Fruit fly (Drosophila melanogaster) whole organism, prepupa: ENCODE measurements around the gene CG17786.

Experiments used
- Blimp-1 ChIP-seq: fragments of 200-800 bp; sonication (Bioruptor generic); optimal IDR thresholded peaks from 3 replicates; lab custom pipeline; 2017; ENCODE audit warnings: missing biosample characterization, missing genetic modification characterization, mild to moderate bottlenecking, moderate library complexity, missing genetic modification reagents
- CG10669 ChIP-seq: fragments of 200-800 bp; sonication (Bioruptor generic); optimal IDR thresholded peaks from 3 replicates; lab custom pipeline; 2018; ENCODE audit warnings: missing biosample characterization, mild to moderate bottlenecking, missing genetic modification characterization, moderate library complexity
- CG11294 ChIP-seq: fragments of 200-800 bp; sonication (Bioruptor generic); IDR thresholded peaks from 2 replicates; pipeline ENCODE4 v1.3.6; 2022; ENCODE audit warnings: missing biosample characterization, missing genetic modification characterization
- CG11762 ChIP-seq: fragments of 200-800 bp; sonication (Bioruptor generic); optimal IDR thresholded peaks from 3 replicates; lab custom pipeline; 2016; ENCODE audit warnings: missing biosample characterization, missing genetic modification characterization; ENCODE audit not compliant: insufficient read depth
- CG11902 ChIP-seq: fragments of 200-800 bp; sonication (Bioruptor generic); optimal IDR thresholded peaks from 3 replicates; lab custom pipeline; 2016; ENCODE audit warnings: missing biosample characterization, missing genetic modification characterization
- CG15336 ChIP-seq: fragments of 200-800 bp; sonication (Bioruptor generic); IDR thresholded peaks from 2 replicates; pipeline ENCODE4 v1.3.6; 2022; ENCODE audit warnings: missing biosample characterization, missing genetic modification characterization
- CG1621 ChIP-seq: fragments of 200-800 bp; sonication (Bioruptor generic); optimal IDR thresholded peaks from 3 replicates; lab custom pipeline; 2018; ENCODE audit warnings: missing biosample characterization, mild to moderate bottlenecking, missing genetic modification characterization
- CG16779 ChIP-seq: fragments of 200-800 bp; sonication (Bioruptor generic); optimal IDR thresholded peaks from 3 replicates; lab custom pipeline; 2017; ENCODE audit warnings: missing biosample characterization, mild to moderate bottlenecking, missing genetic modification characterization
- CG3032 ChIP-seq: fragments of 200-800 bp; optimal IDR thresholded peaks from 2 replicates; lab custom pipeline; 2019; ENCODE audit warnings: missing biosample characterization, mild to moderate bottlenecking, missing genetic modification characterization, moderate library complexity
- CG31627 ChIP-seq: fragments of 200-800 bp; sonication (Bioruptor generic); optimal IDR thresholded peaks from 3 replicates; lab custom pipeline; 2016; ENCODE audit warnings: missing biosample characterization, missing genetic modification characterization
- CG32006 ChIP-seq: fragments of 200-800 bp; sonication (Bioruptor generic); optimal IDR thresholded peaks from 3 replicates; lab custom pipeline; 2017; ENCODE audit warnings: missing biosample characterization, mild to moderate bottlenecking, missing genetic modification characterization
- CG34406 ChIP-seq: fragments of 200-800 bp; sonication (Bioruptor generic); optimal IDR thresholded peaks from 3 replicates; lab custom pipeline; 2016; ENCODE audit warnings: missing biosample characterization, missing genetic modification characterization
- CG3919 ChIP-seq: fragments of 200-800 bp; sonication (Bioruptor generic); optimal IDR thresholded peaks from 3 replicates; lab custom pipeline; 2016; ENCODE audit warnings: missing biosample characterization, missing genetic modification characterization
- CG6163 ChIP-seq: fragments of 200-800 bp; sonication (Bioruptor generic); IDR thresholded peaks from 3 replicates; pipeline ENCODE4 v1.3.6; 2022; ENCODE audit warnings: missing biosample characterization, missing genetic modification characterization
- CG6276 ChIP-seq: fragments of 200-800 bp; sonication (Bioruptor generic); optimal IDR thresholded peaks from 2 replicates; lab custom pipeline; 2017; ENCODE audit warnings: missing biosample characterization, mild to moderate bottlenecking, missing genetic modification characterization
- CG6792 ChIP-seq: fragments of 200-800 bp; sonication (Bioruptor generic); optimal IDR thresholded peaks from 3 replicates; lab custom pipeline; 2016; ENCODE audit warnings: missing biosample characterization, missing genetic modification characterization
- CG6808 ChIP-seq: fragments of 200-800 bp; sonication (Bioruptor generic); optimal IDR thresholded peaks from 3 replicates; lab custom pipeline; 2017; ENCODE audit warnings: missing biosample characterization, missing genetic modification characterization, mild to moderate bottlenecking, moderate library complexity, missing genetic modification reagents
- CG6854 ChIP-seq: fragments of 200-800 bp; sonication (Bioruptor generic); optimal IDR thresholded peaks from 2 replicates; lab custom pipeline; 2017; ENCODE audit warnings: missing biosample characterization, mild to moderate bottlenecking, missing genetic modification characterization
- CG7368 ChIP-seq: fragments of 200-800 bp; sonication (Bioruptor generic); optimal IDR thresholded peaks from 3 replicates; lab custom pipeline; 2016; ENCODE audit warnings: missing biosample characterization, missing genetic modification characterization
- CG8119 ChIP-seq: fragments of 200-800 bp; sonication (Bioruptor generic); IDR thresholded peaks from 3 replicates; pipeline ENCODE4 v1.3.6; 2022; ENCODE audit warnings: missing biosample characterization, missing genetic modification characterization
- CG8319 ChIP-seq: fragments of 200-800 bp; sonication (Bioruptor generic); optimal IDR thresholded peaks from 3 replicates; lab custom pipeline; 2016; ENCODE audit warnings: missing biosample characterization, missing genetic modification characterization
- CG8632 ChIP-seq: fragments of 200-800 bp; sonication (Bioruptor generic); optimal IDR thresholded peaks from 3 replicates; lab custom pipeline; 2016; ENCODE audit warnings: missing biosample characterization, missing genetic modification characterization
- CG9139 ChIP-seq: fragments of 200-800 bp; sonication (Bioruptor generic); optimal IDR thresholded peaks from 3 replicates; lab custom pipeline; 2017; ENCODE audit warnings: missing biosample characterization, mild to moderate bottlenecking, missing genetic modification characterization
- Eip75B ChIP-seq: fragments of 200-800 bp; sonication (Bioruptor generic); optimal IDR thresholded peaks from 3 replicates; lab custom pipeline; 2016; ENCODE audit warnings: missing biosample characterization, missing genetic modification characterization
- Eip93F ChIP-seq: fragments of 200-800 bp; sonication (Bioruptor generic); optimal IDR thresholded peaks from 2 replicates; lab custom pipeline; 2016; ENCODE audit warnings: missing biosample characterization, mild to moderate bottlenecking, missing genetic modification characterization
- Ets21C ChIP-seq: fragments of 200-800 bp; sonication (Bioruptor generic); optimal IDR thresholded peaks from 3 replicates; lab custom pipeline; 2016; ENCODE audit warnings: missing biosample characterization, missing genetic modification characterization
- Gug ChIP-seq: fragments of 200-800 bp; sonication (Bioruptor generic); IDR thresholded peaks from 2 replicates; pipeline ENCODE4 v1.3.6; 2022; ENCODE audit warnings: missing biosample characterization, missing genetic modification characterization
- Hr38 ChIP-seq: sonication (Bioruptor generic); optimal IDR thresholded peaks from 2 replicates; lab custom pipeline; 2016; ENCODE audit warnings: missing biosample characterization, missing genetic modification characterization
- Hr39 ChIP-seq: fragments of 200-800 bp; sonication (Bioruptor generic); optimal IDR thresholded peaks from 2 replicates; lab custom pipeline; 2016; ENCODE audit warnings: missing biosample characterization, missing genetic modification characterization
- Met ChIP-seq: fragments of 200-800 bp; sonication (Bioruptor generic); optimal IDR thresholded peaks from 3 replicates; lab custom pipeline; 2016; ENCODE audit warnings: missing biosample characterization, missing genetic modification characterization
- OdsH ChIP-seq: fragments of 200-800 bp; sonication (Bioruptor generic); optimal IDR thresholded peaks from 3 replicates; lab custom pipeline; 2016; ENCODE audit warnings: missing biosample characterization, missing genetic modification characterization
- Smox ChIP-seq: fragments of 200-800 bp; sonication (Bioruptor generic); optimal IDR thresholded peaks from 3 replicates; lab custom pipeline; 2016; ENCODE audit warnings: missing biosample characterization, missing genetic modification characterization
- Sox102F ChIP-seq: fragments of 200-800 bp; sonication (Bioruptor generic); optimal IDR thresholded peaks from 2 replicates; lab custom pipeline; 2016; ENCODE audit warnings: missing biosample characterization, mild to moderate bottlenecking, missing genetic modification characterization
- Sox14 ChIP-seq: fragments of 200-800 bp; sonication (Bioruptor generic); optimal IDR thresholded peaks from 3 replicates; lab custom pipeline; 2016; ENCODE audit warnings: missing biosample characterization, missing genetic modification characterization
- Sox15 ChIP-seq: fragments of 200-800 bp; sonication (Bioruptor generic); optimal IDR thresholded peaks from 3 replicates; lab custom pipeline; 2016; ENCODE audit warnings: missing biosample characterization, missing genetic modification characterization
- achi ChIP-seq: fragments of 200-800 bp; sonication (Bioruptor generic); optimal IDR thresholded peaks from 3 replicates; lab custom pipeline; 2016; ENCODE audit warnings: missing biosample characterization, missing genetic modification characterization
- acj6 ChIP-seq: fragments of 200-800 bp; sonication (Bioruptor generic); optimal IDR thresholded peaks from 3 replicates; lab custom pipeline; 2016; ENCODE audit warnings: missing biosample characterization, missing genetic modification characterization
- dac ChIP-seq: fragments of 200-800 bp; sonication (Bioruptor generic); optimal IDR thresholded peaks from 2 replicates; lab custom pipeline; 2017; ENCODE audit warnings: missing biosample characterization, mild to moderate bottlenecking, missing genetic modification characterization
- dsx ChIP-seq: fragments of 200-800 bp; optimal IDR thresholded peaks from 3 replicates; lab custom pipeline; 2019; ENCODE audit warnings: missing biosample characterization, mild to moderate bottlenecking, missing genetic modification characterization, moderate library complexity; ENCODE audit not compliant: poor library complexity, severe bottlenecking
- eg ChIP-seq: fragments of 200-800 bp; sonication (Bioruptor generic); IDR thresholded peaks from 3 replicates; pipeline ENCODE4 v1.3.6; 2022; ENCODE audit warnings: missing biosample characterization, missing genetic modification characterization
- esn ChIP-seq: fragments of 200-800 bp; sonication (Bioruptor generic); optimal IDR thresholded peaks from 2 replicates; lab custom pipeline; 2016; ENCODE audit warnings: missing biosample characterization, mild to moderate bottlenecking, missing genetic modification characterization, moderate library complexity
- fd59A ChIP-seq: fragments of 200-800 bp; sonication (Bioruptor generic); optimal IDR thresholded peaks from 2 replicates; lab custom pipeline; 2017; ENCODE audit warnings: missing biosample characterization, mild to moderate bottlenecking, missing genetic modification characterization, missing genetic modification reagents
- fd85E ChIP-seq: fragments of 200-800 bp; sonication (Bioruptor generic); optimal IDR thresholded peaks from 3 replicates; lab custom pipeline; 2016; ENCODE audit warnings: missing biosample characterization, missing genetic modification characterization
- lz ChIP-seq: fragments of 200-800 bp; sonication (Bioruptor generic); optimal IDR thresholded peaks from 3 replicates; lab custom pipeline; 2016; ENCODE audit warnings: missing biosample characterization, missing genetic modification characterization
- net ChIP-seq: fragments of 200-800 bp; sonication (Bioruptor generic); optimal IDR thresholded peaks from 3 replicates; lab custom pipeline; 2016; ENCODE audit warnings: missing biosample characterization, missing genetic modification characterization
- pdm3 ChIP-seq: fragments of 200-800 bp; sonication (Bioruptor generic); optimal IDR thresholded peaks from 3 replicates; lab custom pipeline; 2016; ENCODE audit warnings: missing biosample characterization, missing genetic modification characterization
- spab ChIP-seq: fragments of 200-800 bp; sonication (Bioruptor generic); optimal IDR thresholded peaks from 2 replicates; lab custom pipeline; 2017; ENCODE audit warnings: missing biosample characterization, mild to moderate bottlenecking, missing genetic modification characterization, missing genetic modification reagents
- ss ChIP-seq, 2 experiments: fragments of 200-800 bp; sonication (Bioruptor generic); optimal IDR thresholded peaks; 2 replicates in 1 of 2; 3 replicates in 1 of 2; lab custom pipeline; 2017 to 2018; ENCODE audit warnings: mild to moderate bottlenecking in 2 of 2, missing biosample characterization in 2 of 2, missing genetic modification characterization in 2 of 2, moderate library complexity in 1 of 2
- svp ChIP-seq: fragments of 200-800 bp; sonication (Bioruptor generic); peaks from one replicate; lab custom pipeline; 2016; ENCODE audit warnings: missing biosample characterization, missing genetic modification characterization
- topi ChIP-seq: fragments of 200-800 bp; sonication (Bioruptor generic); optimal IDR thresholded peaks from 3 replicates; lab custom pipeline; 2016; ENCODE audit warnings: missing biosample characterization, missing genetic modification characterization

The CG17786 gene

DNA sequence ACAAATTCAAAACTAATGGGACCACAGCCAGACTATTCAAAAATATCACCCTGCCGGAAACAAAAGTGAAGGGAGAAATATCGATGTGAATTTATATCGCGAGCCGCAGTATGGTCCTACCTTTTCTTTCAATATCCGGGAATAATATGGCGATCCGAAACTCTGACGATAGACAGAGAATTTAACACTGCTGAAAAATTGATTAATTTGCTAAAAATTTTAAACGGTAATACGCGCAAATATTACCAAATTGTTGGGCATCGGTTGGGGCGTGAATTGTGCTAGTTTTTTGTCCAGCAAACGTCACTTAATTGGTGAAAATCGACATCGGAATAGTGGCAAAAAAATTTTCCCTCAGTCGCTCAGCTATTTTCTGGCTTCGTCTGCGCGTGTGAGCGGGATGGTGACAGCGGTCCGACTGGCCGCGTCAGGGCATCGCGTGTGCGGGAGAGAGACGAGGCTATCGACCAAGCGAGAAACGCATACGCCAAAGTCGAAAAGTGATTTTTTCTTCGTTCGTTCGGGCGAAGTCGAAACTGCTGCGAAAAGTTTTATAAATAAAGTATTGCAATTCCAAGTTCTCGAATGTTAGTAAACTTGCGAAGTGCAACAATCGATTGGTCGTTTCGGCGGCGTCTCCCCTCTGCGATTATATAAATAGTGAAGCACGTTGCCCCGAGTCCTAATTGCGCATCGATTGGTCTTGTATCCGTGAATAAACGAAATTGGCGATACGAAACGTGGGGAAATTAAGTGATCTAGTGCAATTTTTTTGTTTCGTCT, 12.1 kb upstream of the CG17786 start, which contains the start of gene mask:
Gene mask, plus strand, starts transcription at position 140 of the 783 bp plus-strand sequence.
- TF ChIP-seq Smox (GFP tag; lab: Kevin White, UChicago), result no peak
- peak; percentile 62 for TF ChIP-seq achi (GFP tag; lab: Kevin White, UChicago)
- peak; percentile 34 for TF ChIP-seq CG11762 (GFP tag; lab: Kevin White, UChicago)
- peak; percentile 79 for TF ChIP-seq Hr39 (GFP tag; lab: Kevin White, UChicago)
- TF ChIP-seq acj6 (GFP tag; lab: Kevin White, UChicago), result peak; percentile 71
- peak; percentile 81 for TF ChIP-seq CG3919
- TF ChIP-seq spab, result peak; percentile 14
- no peak for TF ChIP-seq svp (GFP tag; lab: Kevin White, UChicago)
- peak; percentile 67; the same call in 2 of the 3 replicates for TF ChIP-seq eg (GFP tag; lab: Robert Waterston, UW)
- peak; percentile 76 for TF ChIP-seq CG31627 (GFP tag; lab: Kevin White, UChicago)
- peak; percentile 38 for TF ChIP-seq Sox14 (GFP tag; lab: Kevin White, UChicago)
- TF ChIP-seq CG16779 (tag; lab: Kevin White, UChicago), result no peak
- TF ChIP-seq CG6792, result peak; percentile 43
- peak; percentile 86 for TF ChIP-seq esn (GFP tag; lab: Kevin White, UChicago)
- TF ChIP-seq Hr38 (GFP tag; lab: Kevin White, UChicago), result no peak
- peak; percentile 25 for TF ChIP-seq CG6808 (GFP tag; lab: Kevin White, UChicago)
- TF ChIP-seq CG32006 (GFP tag; lab: Kevin White, UChicago), result no peak
- peak; percentile 79 for TF ChIP-seq lz
- no peak for TF ChIP-seq dsx (GFP tag; lab: Kevin White, UChicago)
- no peak for TF ChIP-seq Eip93F (GFP tag; lab: Kevin White, UChicago)
- TF ChIP-seq dac, result peak; percentile 33
- peak; percentile 77 for TF ChIP-seq topi (GFP tag; lab: Kevin White, UChicago)
- TF ChIP-seq CG6163, result peak; percentile 70
- no peak for TF ChIP-seq pdm3 (GFP tag; lab: Kevin White, UChicago)
- peak; percentile 83 for TF ChIP-seq Met (GFP tag; lab: Kevin White, UChicago)
- peak; percentile 72 for TF ChIP-seq OdsH (GFP tag; lab: Kevin White, UChicago)
- TF ChIP-seq CG15336, result 0 out of 2 replicates have a peak, but pooled peaks have one; percentile 11
- no peak for TF ChIP-seq CG11294 (GFP tag; lab: Robert Waterston, UW)
- TF ChIP-seq fd59A, result peak; percentile 42
- TF ChIP-seq CG9139 (GFP tag; lab: Kevin White, UChicago), result peak; percentile 76
- TF ChIP-seq CG7368 (GFP tag; lab: Kevin White, UChicago), result peak; percentile 51
- TF ChIP-seq CG34406 (GFP tag; lab: Kevin White, UChicago), result peak; percentile 74
- peak; percentile 74 for TF ChIP-seq net
- peak; percentile 54 for TF ChIP-seq Blimp-1 (GFP tag; lab: Kevin White, UChicago)
- TF ChIP-seq CG1621, result peak; percentile 23
- peak; percentile 45 for TF ChIP-seq Ets21C (GFP tag; lab: Kevin White, UChicago)
- no peak; the same call in 1 of the 2 replicates for TF ChIP-seq Gug
- TF ChIP-seq Eip75B (GFP tag; lab: Kevin White, UChicago), result peak; percentile 79
- peak; percentile 15 for TF ChIP-seq Sox15 (GFP tag; lab: Kevin White, UChicago)
- TF ChIP-seq ss (GFP tag; optimal IDR thresholded peaks at IDR 0.05; lab: Kevin White, UChicago), result peak; percentile 5 to 67
- TF ChIP-seq CG8319 (GFP tag; lab: Kevin White, UChicago), result peak; percentile 71
- TF ChIP-seq CG10669 (GFP tag; lab: Kevin White, UChicago), result peak; percentile 54
- TF ChIP-seq Sox102F, result peak; percentile 67
- TF ChIP-seq CG6854 (GFP tag; lab: Kevin White, UChicago), result peak; percentile 88
- peak; percentile 64 for TF ChIP-seq CG8632
- TF ChIP-seq CG6276 (GFP tag; lab: Kevin White, UChicago), result no peak
- peak; percentile 48 for TF ChIP-seq CG11902 (GFP tag; lab: Kevin White, UChicago)
- peak; percentile 27; the same call in 1 of the 3 replicates for TF ChIP-seq CG8119
- TF ChIP-seq CG3032 (tag; lab: Kevin White, UChicago), result peak; percentile 27
- TF ChIP-seq fd85E (GFP tag; lab: Kevin White, UChicago), result no peak
